Fruit fly (Drosophila melanogaster) whole organism, embryonic: ENCODE data around the gene Trm7-34.

ENCODE experiments used
- Adf1 ChIP-seq: fragments of 200-800 bp; sonication (Bioruptor generic); IDR thresholded peaks from 2 replicates; pipeline ENCODE4 v1.3.6; 2022; ENCODE audit warnings: missing biosample characterization, missing genetic modification characterization
- BEAF-32 ChIP-seq: fragments of 200-800 bp; sonication (Bioruptor generic); optimal IDR thresholded peaks from 3 replicates; lab custom pipeline; 2017; ENCODE audit warnings: missing biosample characterization, missing genetic modification characterization, mild to moderate bottlenecking, moderate library complexity, missing genetic modification reagents
- Bgb ChIP-seq: fragments of 200-800 bp; sonication (Bioruptor generic); IDR thresholded peaks from 2 replicates; pipeline ENCODE4 v1.3.6; 2022; ENCODE audit warnings: missing biosample characterization, missing genetic modification characterization; ENCODE audit not compliant: partially characterized antibody
- Bteb2 ChIP-seq: fragments of 200-800 bp; sonication (Bioruptor generic); optimal IDR thresholded peaks from 2 replicates; lab custom pipeline; 2016; ENCODE audit warnings: missing biosample characterization, missing genetic modification characterization
- CG10267 ChIP-seq: fragments of 200-800 bp; sonication (Bioruptor generic); optimal IDR thresholded peaks from 2 replicates; lab custom pipeline; 2018; ENCODE audit warnings: missing biosample characterization, mild to moderate bottlenecking, missing genetic modification characterization, moderate library complexity
- CG10543 ChIP-seq: fragments of 200-800 bp; sonication (Bioruptor generic); optimal IDR thresholded peaks from 3 replicates; lab custom pipeline; 2017; ENCODE audit warnings: missing biosample characterization, mild to moderate bottlenecking, missing genetic modification characterization, moderate library complexity
- CG11504 ChIP-seq: fragments of 200-800 bp; sonication (Bioruptor generic); optimal IDR thresholded peaks from 3 replicates; lab custom pipeline; 2019; ENCODE audit warnings: missing biosample characterization, mild to moderate bottlenecking, missing genetic modification characterization, moderate library complexity
- CG11695 ChIP-seq: fragments of 200-800 bp; sonication (Bioruptor generic); IDR thresholded peaks from 3 replicates; pipeline ENCODE4 v1.3.6; 2022; ENCODE audit warnings: missing biosample characterization, missing genetic modification characterization
- CG12659 ChIP-seq: fragments of 200-800 bp; sonication (Bioruptor generic); optimal IDR thresholded peaks from 3 replicates; lab custom pipeline; 2017; ENCODE audit warnings: mild to moderate bottlenecking, missing biosample characterization, missing genetic modification reagents, missing genetic modification characterization
- CG13287 ChIP-seq: fragments of 200-800 bp; sonication (Bioruptor generic); IDR thresholded peaks from 2 replicates; pipeline ENCODE4 v1.3.6; 2022; ENCODE audit warnings: missing biosample characterization, missing genetic modification characterization; ENCODE audit not compliant: partially characterized antibody
- CG14965 ChIP-seq: fragments of 200-800 bp; sonication (Bioruptor generic); optimal IDR thresholded peaks from 2 replicates; lab custom pipeline; 2016; ENCODE audit warnings: missing biosample characterization, missing genetic modification characterization, borderline replicate concordance
- CG15601 ChIP-seq: fragments of 200-800 bp; sonication (Bioruptor generic); optimal IDR thresholded peaks from 3 replicates; lab custom pipeline; 2019; ENCODE audit warnings: missing biosample characterization, mild to moderate bottlenecking, missing genetic modification characterization, moderate library complexity
- CG2129 ChIP-seq: fragments of 200-800 bp; sonication (Bioruptor generic); IDR thresholded peaks from 2 replicates; pipeline ENCODE4 v1.3.6; 2022; ENCODE audit warnings: missing biosample characterization, missing genetic modification characterization; ENCODE audit not compliant: partially characterized antibody
- CG30020 ChIP-seq: fragments of 200-800 bp; optimal IDR thresholded peaks from 2 replicates; lab custom pipeline; 2019; ENCODE audit warnings: missing biosample characterization, mild to moderate bottlenecking, missing genetic modification characterization, moderate library complexity
- CG3281 ChIP-seq: fragments of 200-800 bp; sonication (Bioruptor generic); optimal IDR thresholded peaks from 3 replicates; lab custom pipeline; 2017; ENCODE audit warnings: missing biosample characterization, mild to moderate bottlenecking, missing genetic modification characterization
- CG6654 ChIP-seq: fragments of 200-800 bp; sonication (Bioruptor generic); optimal IDR thresholded peaks from 2 replicates; lab custom pipeline; 2017; ENCODE audit warnings: missing biosample characterization, mild to moderate bottlenecking, missing genetic modification characterization
- CG7271 ChIP-seq: fragments of 200-800 bp; sonication (Bioruptor generic); optimal IDR thresholded peaks from 2 replicates; lab custom pipeline; 2018; ENCODE audit warnings: missing biosample characterization, mild to moderate bottlenecking, missing genetic modification characterization, moderate library complexity
- CG9876 ChIP-seq: fragments of 200-800 bp; sonication (Bioruptor generic); optimal IDR thresholded peaks from 2 replicates; lab custom pipeline; 2016; ENCODE audit warnings: missing biosample characterization, missing genetic modification characterization
- CoRest ChIP-seq: fragments of 200-800 bp; sonication (Bioruptor generic); optimal IDR thresholded peaks from 3 replicates; lab custom pipeline; 2018; ENCODE audit warnings: missing biosample characterization, mild to moderate bottlenecking, missing genetic modification characterization, moderate library complexity
- Dbx ChIP-seq: fragments of 200-800 bp; sonication (Bioruptor generic); IDR thresholded peaks from 3 replicates; pipeline ENCODE4 v1.3.6; 2022; ENCODE audit warnings: missing biosample characterization, missing genetic modification characterization
- Dp ChIP-seq: fragments of 200-800 bp; sonication (Bioruptor generic); optimal IDR thresholded peaks from 2 replicates; lab custom pipeline; 2018; ENCODE audit warnings: missing biosample characterization, mild to moderate bottlenecking, missing genetic modification characterization, moderate library complexity
- Dref ChIP-seq: fragments of 200-800 bp; sonication (Bioruptor generic); IDR thresholded peaks from 2 replicates; pipeline ENCODE4 v1.3.6; 2022; ENCODE audit warnings: missing biosample characterization, missing genetic modification characterization
- E2f2 ChIP-seq: fragments of 200-800 bp; sonication (Bioruptor generic); IDR thresholded peaks from 2 replicates; pipeline ENCODE4 v1.3.6; 2022; ENCODE audit warnings: missing biosample characterization, missing genetic modification characterization
- Fer2 ChIP-seq: fragments of 200-800 bp; sonication (Bioruptor generic); optimal IDR thresholded peaks from 2 replicates; lab custom pipeline; 2018; ENCODE audit warnings: missing biosample characterization, mild to moderate bottlenecking, missing genetic modification characterization, moderate library complexity
- Gsc ChIP-seq: fragments of 200-800 bp; sonication (Bioruptor generic); IDR thresholded peaks from 2 replicates; pipeline ENCODE4 v1.3.6; 2022; ENCODE audit warnings: missing biosample characterization, missing genetic modification characterization
- HLHmδ ChIP-seq: fragments of 200-800 bp; sonication (Bioruptor generic); optimal IDR thresholded peaks from 2 replicates; lab custom pipeline; 2018; ENCODE audit warnings: missing biosample characterization, mild to moderate bottlenecking, missing genetic modification characterization, moderate library complexity
- HmgD ChIP-seq: fragments of 200-800 bp; sonication (Bioruptor generic); optimal IDR thresholded peaks from 3 replicates; lab custom pipeline; 2016; ENCODE audit warnings: missing biosample characterization, missing genetic modification characterization
- Mes4 ChIP-seq: fragments of 200-800 bp; sonication (Bioruptor generic); optimal IDR thresholded peaks from 2 replicates; lab custom pipeline; 2016; ENCODE audit warnings: missing biosample characterization, missing genetic modification characterization
- NFAT ChIP-seq: fragments of 200-800 bp; sonication (Bioruptor generic); IDR thresholded peaks from 2 replicates; pipeline ENCODE4 v1.3.6; 2022; ENCODE audit warnings: missing biosample characterization, missing genetic modification characterization
- Oli ChIP-seq: fragments of 200-800 bp; sonication (Bioruptor generic); optimal IDR thresholded peaks from 2 replicates; lab custom pipeline; 2018; ENCODE audit warnings: missing biosample characterization, mild to moderate bottlenecking, missing genetic modification characterization, moderate library complexity
- Opbp ChIP-seq: fragments of 200-800 bp; sonication (Bioruptor generic); IDR thresholded peaks from 3 replicates; pipeline ENCODE4 v1.3.6; 2022; ENCODE audit warnings: missing biosample characterization, missing genetic modification characterization; ENCODE audit not compliant: partially characterized antibody
- Rx ChIP-seq: fragments of 200-800 bp; sonication (Bioruptor generic); IDR thresholded peaks from 2 replicates; pipeline ENCODE4 v1.3.6; 2022; ENCODE audit warnings: missing biosample characterization, missing genetic modification characterization
- Side ChIP-seq: fragments of 200-800 bp; sonication (Bioruptor generic); optimal IDR thresholded peaks from 2 replicates; lab custom pipeline; 2016; ENCODE audit warnings: missing biosample characterization, missing genetic modification characterization
- Sry-β ChIP-seq: fragments of 200-800 bp; sonication (Bioruptor generic); optimal IDR thresholded peaks from 2 replicates; lab custom pipeline; 2018; ENCODE audit warnings: missing biosample characterization, mild to moderate bottlenecking, missing genetic modification characterization, moderate library complexity
- Ssrp ChIP-seq: fragments of 200-800 bp; sonication (Bioruptor generic); optimal IDR thresholded peaks from 2 replicates; lab custom pipeline; 2018; ENCODE audit warnings: missing biosample characterization, mild to moderate bottlenecking, missing genetic modification characterization, moderate library complexity
- Xbp1 ChIP-seq: fragments of 200-800 bp; sonication (Bioruptor generic); optimal IDR thresholded peaks from 3 replicates; lab custom pipeline; 2016; ENCODE audit warnings: missing biosample characterization, mild to moderate bottlenecking, missing genetic modification characterization
- YL-1 ChIP-seq: fragments of 200-800 bp; sonication (Bioruptor generic); optimal IDR thresholded peaks from 3 replicates; lab custom pipeline; 2017; ENCODE audit warnings: missing biosample characterization, mild to moderate bottlenecking, missing genetic modification characterization
- chinmo ChIP-seq: fragments of 200-800 bp; sonication (Bioruptor generic); IDR thresholded peaks from 4 replicates; pipeline ENCODE4 v1.3.6; 2022; ENCODE audit warnings: missing biosample characterization, missing genetic modification characterization; ENCODE audit not compliant: partially characterized antibody
- dan ChIP-seq: fragments of 200-800 bp; sonication (Bioruptor generic); IDR thresholded peaks from 2 replicates; pipeline ENCODE4 v1.3.6; 2022; ENCODE audit warnings: missing biosample characterization, missing genetic modification characterization
- hkb ChIP-seq, 2 experiments: fragments of 200-800 bp in 1 of 2; fragments of >200 bp in 1 of 2; sonication (Bioruptor generic) in 1 of 2; IDR thresholded peaks in 1 of 2; optimal IDR thresholded peaks in 1 of 2; 2 replicates each; pipeline versions ENCODE4 v1.3.6 to Lab custom; 2017 to 2022; ENCODE audit warnings: missing biosample characterization in 1 of 2, missing genetic modification characterization in 1 of 2
- knrl ChIP-seq: fragments of 200-800 bp; sonication (Bioruptor generic); IDR thresholded peaks from 3 replicates; pipeline ENCODE4 v1.3.6; 2022; ENCODE audit warnings: missing biosample characterization, missing genetic modification characterization; ENCODE audit not compliant: partially characterized antibody
- pb ChIP-seq: fragments of 200-800 bp; sonication (Bioruptor generic); optimal IDR thresholded peaks from 3 replicates; lab custom pipeline; 2016; ENCODE audit warnings: missing biosample characterization, missing genetic modification characterization
- phol ChIP-seq: fragments of 200-800 bp; sonication (Bioruptor generic); optimal IDR thresholded peaks from 3 replicates; lab custom pipeline; 2018; ENCODE audit warnings: missing biosample characterization, mild to moderate bottlenecking, missing genetic modification characterization, moderate library complexity
- pros ChIP-seq: fragments of 200-800 bp; sonication (Bioruptor generic); optimal IDR thresholded peaks from 3 replicates; lab custom pipeline; 2019; ENCODE audit warnings: missing biosample characterization, mild to moderate bottlenecking, missing genetic modification characterization, moderate library complexity
- sc ChIP-seq, 3 experiments: fragments of >200 bp in 2 of 3; fragments of 200-800 bp in 1 of 3; sonication (Bioruptor generic) in 1 of 3; optimal IDR thresholded peaks; 2 replicates in 2 of 3; 3 replicates in 1 of 3; lab custom pipeline; 2017; ENCODE audit warnings: mild to moderate bottlenecking in 1 of 3, missing biosample characterization in 1 of 3, missing genetic modification characterization in 1 of 3, missing genetic modification reagents in 1 of 3
- trem ChIP-seq: fragments of 200-800 bp; optimal IDR thresholded peaks from 3 replicates; lab custom pipeline; 2019; ENCODE audit warnings: missing biosample characterization, mild to moderate bottlenecking, missing genetic modification characterization, moderate library complexity
- trh ChIP-seq: fragments of 200-800 bp; sonication (Bioruptor generic); optimal IDR thresholded peaks from 2 replicates; lab custom pipeline; 2016; ENCODE audit warnings: missing biosample characterization, missing genetic modification characterization
- vfl ChIP-seq: fragments of 200-800 bp; sonication (Bioruptor generic); optimal IDR thresholded peaks from 2 replicates; lab custom pipeline; 2016; ENCODE audit warnings: missing biosample characterization, missing genetic modification characterization
- z ChIP-seq: fragments of 200-800 bp; sonication (Bioruptor generic); IDR thresholded peaks from 3 replicates; pipeline ENCODE4 v1.3.6; 2022; ENCODE audit warnings: missing biosample characterization, missing genetic modification characterization

Gene Trm7-34

dm6 chr3R:21133951-21134350 is 270 bp upstream of the Trm7-34 start, which contains the start of gene Usp8 (continued):
- no peak for TF ChIP-seq Rx (GFP tag; lab: Robert Waterston, UW)
- no peak for TF ChIP-seq pros
- TF ChIP-seq Opbp: no peak
- no peak for TF ChIP-seq CG11695 (GFP tag; lab: Robert Waterston, UW)
- peak; percentile 44 for TF ChIP-seq Ssrp (tag; lab: Kevin White, UChicago)
- TF ChIP-seq NFAT (GFP tag; lab: Robert Waterston, UW): no peak
- no peak for TF ChIP-seq dan (GFP tag; lab: Robert Waterston, UW)
- no peak for TF ChIP-seq vfl (GFP tag; lab: Kevin White, UChicago)
- no peak for TF ChIP-seq HmgD (GFP tag; lab: Kevin White, UChicago)
- TF ChIP-seq Mes4: no peak
- peak; percentile 14; the same call in 1 of the 2 replicates for TF ChIP-seq E2f2 (GFP tag; lab: Robert Waterston, UW)
- no peak for TF ChIP-seq HLHmδ
- no peak for TF ChIP-seq Side (GFP tag; lab: Kevin White, UChicago)
- no peak for TF ChIP-seq CG7271 (tag; lab: Kevin White, UChicago)
- peak; percentile 50 for TF ChIP-seq CG10267 (tag; lab: Kevin White, UChicago)
- TF ChIP-seq sc (optimal IDR thresholded peaks at IDR 0.05; lab: Kevin White, UChicago): no peak
- TF ChIP-seq sc (GFP tag; optimal IDR thresholded peaks at IDR 0.05; lab: Kevin White, UChicago): no peak
- TF ChIP-seq knrl (GFP tag; lab: Robert Waterston, UW): no peak
- TF ChIP-seq Xbp1 (GFP tag; lab: Kevin White, UChicago): peak; percentile 34
- TF ChIP-seq z (GFP tag; lab: Robert Waterston, UW): no peak
- TF ChIP-seq Dbx (GFP tag; lab: Robert Waterston, UW): no peak
- TF ChIP-seq CG14965 (GFP tag; lab: Kevin White, UChicago): no peak
- TF ChIP-seq chinmo (GFP tag; lab: Robert Waterston, UW): no peak
- TF ChIP-seq Fer2: no peak
- TF ChIP-seq CG2129: no peak
- no peak for TF ChIP-seq CG6654
- peak; percentile 13 for TF ChIP-seq BEAF-32 (GFP tag; lab: Kevin White, UChicago)
- TF ChIP-seq trh: no peak
- no peak for TF ChIP-seq Bteb2 (GFP tag; lab: Kevin White, UChicago)
- peak; percentile 95 for TF ChIP-seq Sry-β
- no peak for TF ChIP-seq pb (GFP tag; lab: Kevin White, UChicago)
- TF ChIP-seq Dp (GFP tag; lab: Kevin White, UChicago): peak; percentile 10
- no peak for TF ChIP-seq CG11504 (tag; lab: Kevin White, UChicago)
- TF ChIP-seq CG9876: no peak
- TF ChIP-seq Oli (tag; lab: Kevin White, UChicago): peak; percentile 11
- no peak for TF ChIP-seq CG3281 (GFP tag; lab: Kevin White, UChicago)
- no peak for TF ChIP-seq CG10543 (GFP tag; lab: Kevin White, UChicago)
- no peak for TF ChIP-seq Gsc (GFP tag; lab: Robert Waterston, UW)
- TF ChIP-seq, all 482 proteins: peak for 73

- TF ChIP-seq trem (tag; lab: Kevin White, UChicago) (peak; percentile 46), CG13287 (peak; percentile 66), phol (tag; lab: Kevin White, UChicago) (peak; percentile 41), hkb (optimal IDR thresholded peaks at IDR 0.05; lab: Kevin White, UChicago) (no peak), hkb (GFP tag; IDR thresholded peaks at IDR 0.05; lab: Robert Waterston, UW) (0 out of 2 replicates have a peak, but pooled peaks have one; percentile 21), Gsc (GFP tag; lab: Robert Waterston, UW) (no peak), Dref (GFP tag; lab: Robert Waterston, UW) (peak; percentile 73), Bgb (GFP tag; lab: Robert Waterston, UW) (peak; percentile 47; the same call in 1 of the 2 replicates), CG12659 (GFP tag; lab: Kevin White, UChicago) (peak; percentile 29), Opbp (peak; percentile 62), CoRest (peak; percentile 16), Adf1 (GFP tag; lab: Robert Waterston, UW) (no peak), CG10267 (tag; lab: Kevin White, UChicago) (peak; percentile 63), YL-1 (GFP tag; lab: Kevin White, UChicago) (peak; percentile 14), CG30020 (tag; lab: Kevin White, UChicago) (peak; percentile 38), knrl (GFP tag; lab: Robert Waterston, UW) (peak; percentile 52; the same call in 2 of the 3 replicates), CG15601 (tag; lab: Kevin White, UChicago) (peak; percentile 42)
Observed at dm6 chr3R:21130050-21130449, 3.6 kb downstream of the Trm7-34 start, which contains the start of gene Ice2. Ice2 (plus strand) TSS chr3R:21130216.
